Worm (Caenorhabditis elegans) whole organism, L1 larva: ENCODE results near the gene metl-5.

Source experiments
- fkh-4 ChIP-seq: sonication (generic microtip); optimal IDR thresholded peaks from 2 replicates; lab custom pipeline; 2016; ENCODE audit warnings: missing compliant biosample characterization, missing genetic modification characterization, borderline replicate concordance
- nhr-84 ChIP-seq: sonication (generic microtip); optimal IDR thresholded peaks from 2 replicates; lab custom pipeline; 2017; ENCODE audit warnings: missing biosample characterization, missing genetic modification characterization
- snpc-4 ChIP-seq: fragments of 150-350 bp; optimal IDR thresholded peaks from 2 replicates; lab custom pipeline; 2014; ENCODE audit warnings: missing biosample characterization, missing genetic modification characterization
- unc-130 ChIP-seq: fragments of 150-350 bp; optimal IDR thresholded peaks from 2 replicates; lab custom pipeline; 2017; ENCODE audit warnings: missing biosample characterization, missing genetic modification characterization, inconsistent platforms
- zag-1 ChIP-seq: fragments of 150-350 bp; optimal IDR thresholded peaks from 2 replicates; lab custom pipeline; 2014; ENCODE audit warnings: missing biosample characterization, missing genetic modification characterization

- no peak for TF ChIP-seq nhr-84 (tag; lab: Kevin White, UChicago)
- TF ChIP-seq fkh-4 (tag; lab: Kevin White, UChicago): no peak
- TF ChIP-seq unc-130 (tag; lab: Kevin White, UChicago): no peak
- no peak for TF ChIP-seq zag-1 (tag; lab: Kevin White, UChicago)
- TF ChIP-seq snpc-4 (tag; lab: Kevin White, UChicago): no peak
Observed at ce11 chrIII:4796536-4796935, 6.3 kb upstream of the metl-5 start, which contains the start of gene tag-325.
